Worm (Caenorhabditis elegans): ENCODE measurements around the gene Y32B12B.8.

ce11 chrV:16534000-16534399 lies 1.3 kb upstream of the Y32B12B.8 start, which contains the start of gene cpr-2:
- no peak for TF ChIP-seq ama-1 (optimal IDR thresholded peaks at IDR 0.05)
- TF ChIP-seq duxl-1 (tag; optimal IDR thresholded peaks at IDR 0.05; ENCODE audit: poor library complexity): no peak
- TF ChIP-seq attf-4 (tag; optimal IDR thresholded peaks at IDR 0.05): no peak
- no peak for TF ChIP-seq dpl-1 (GFP tag; optimal IDR thresholded peaks at IDR 0.05)
- TF ChIP-seq aly-2 (tag; optimal IDR thresholded peaks at IDR 0.05): no peak
- TF ChIP-seq snpc-4 (tag; optimal IDR thresholded peaks at IDR 0.05): no peak
- no peak for TF ChIP-seq ztf-11 (tag; optimal IDR thresholded peaks at IDR 0.05)
- TF ChIP-seq unc-39 (tag; optimal IDR thresholded peaks at IDR 0.05): no peak
- no peak for TF ChIP-seq pha-4 (GFP tag; IDR thresholded peaks at IDR 0.05)
- TF ChIP-seq pha-4 (tag; optimal IDR thresholded peaks at IDR 0.05): no peak
- TF ChIP-seq lsy-2 (tag; optimal IDR thresholded peaks at IDR 0.05): no peak
- no peak for TF ChIP-seq Y5F2A.4 (GFP tag; optimal IDR thresholded peaks at IDR 0.05)

Measured in whole organism, L4 larva.